Fruit fly (Drosophila melanogaster) whole organism, embryonic: ENCODE results near the gene CG31038.
A peak's percentile ranks its signal among the peaks of the same experiment; 100 is the strongest.

Experiments
- Aef1 ChIP-seq: fragments of 200-800 bp; sonication (Bioruptor generic); IDR thresholded peaks from 3 replicates; pipeline ENCODE4 v1.3.6; 2022; ENCODE audit warnings: missing biosample characterization, missing genetic modification characterization
- Atf-2 ChIP-seq: fragments of 200-800 bp; sonication (Bioruptor generic); optimal IDR thresholded peaks from 2 replicates; lab custom pipeline; 2016; ENCODE audit warnings: missing biosample characterization, missing genetic modification characterization
- CG10267 ChIP-seq: fragments of 200-800 bp; sonication (Bioruptor generic); optimal IDR thresholded peaks from 2 replicates; lab custom pipeline; 2018; ENCODE audit warnings: missing biosample characterization, mild to moderate bottlenecking, missing genetic modification characterization, moderate library complexity
- CG10462 ChIP-seq: fragments of 200-800 bp; sonication (Bioruptor generic); optimal IDR thresholded peaks from 2 replicates; lab custom pipeline; 2016; ENCODE audit warnings: missing biosample characterization, missing genetic modification characterization
- CG12155 ChIP-seq: fragments of 200-800 bp; sonication (Bioruptor generic); optimal IDR thresholded peaks from 3 replicates; lab custom pipeline; 2016; ENCODE audit warnings: missing biosample characterization, missing genetic modification characterization
- CG12769 ChIP-seq: fragments of 200-800 bp; sonication (Bioruptor generic); optimal IDR thresholded peaks from 2 replicates; lab custom pipeline; 2019; ENCODE audit warnings: missing biosample characterization, mild to moderate bottlenecking, missing genetic modification characterization, moderate library complexity
- CG15601 ChIP-seq: fragments of 200-800 bp; sonication (Bioruptor generic); optimal IDR thresholded peaks from 3 replicates; lab custom pipeline; 2019; ENCODE audit warnings: missing biosample characterization, mild to moderate bottlenecking, missing genetic modification characterization, moderate library complexity
- CG1647 ChIP-seq: fragments of 200-800 bp; sonication (Bioruptor generic); optimal IDR thresholded peaks from 3 replicates; lab custom pipeline; 2016; ENCODE audit warnings: missing biosample characterization, missing genetic modification characterization
- CG17829 ChIP-seq: fragments of 200-800 bp; optimal IDR thresholded peaks from 2 replicates; lab custom pipeline; 2019; ENCODE audit warnings: missing biosample characterization, mild to moderate bottlenecking, missing genetic modification characterization, moderate library complexity
- CG18011 ChIP-seq: fragments of 200-800 bp; sonication (Bioruptor generic); optimal IDR thresholded peaks from 2 replicates; lab custom pipeline; 2017; ENCODE audit warnings: missing biosample characterization, missing genetic modification characterization, mild to moderate bottlenecking, moderate library complexity, missing genotype
- CG18764 ChIP-seq: fragments of 200-800 bp; sonication (Bioruptor generic); optimal IDR thresholded peaks from 3 replicates; lab custom pipeline; 2016; ENCODE audit warnings: missing biosample characterization, missing genetic modification characterization
- CG3281 ChIP-seq: fragments of 200-800 bp; sonication (Bioruptor generic); optimal IDR thresholded peaks from 3 replicates; lab custom pipeline; 2017; ENCODE audit warnings: missing biosample characterization, mild to moderate bottlenecking, missing genetic modification characterization
- CG33557 ChIP-seq: fragments of 200-800 bp; sonication (Bioruptor generic); optimal IDR thresholded peaks from 2 replicates; lab custom pipeline; 2019; ENCODE audit warnings: missing biosample characterization, mild to moderate bottlenecking, missing genetic modification characterization, moderate library complexity
- CG4282 ChIP-seq: fragments of 200-800 bp; sonication (Bioruptor generic); optimal IDR thresholded peaks from 2 replicates; lab custom pipeline; 2016; ENCODE audit warnings: missing biosample characterization, missing genetic modification characterization
- CG4617 ChIP-seq: fragments of 200-800 bp; sonication (Bioruptor generic); optimal IDR thresholded peaks from 3 replicates; lab custom pipeline; 2016; ENCODE audit warnings: missing biosample characterization, missing genetic modification characterization, borderline replicate concordance
- CG4730 ChIP-seq: fragments of 200-800 bp; sonication (Bioruptor generic); IDR thresholded peaks from 2 replicates; pipeline ENCODE4 v1.3.6; 2022; ENCODE audit warnings: missing biosample characterization, missing genetic modification characterization
- CG9797 ChIP-seq: fragments of 200-800 bp; sonication (Bioruptor generic); optimal IDR thresholded peaks from 3 replicates; lab custom pipeline; 2018; ENCODE audit warnings: missing biosample characterization, mild to moderate bottlenecking, missing genetic modification characterization
- Camta ChIP-seq: fragments of 200-800 bp; sonication (Bioruptor generic); optimal IDR thresholded peaks from 2 replicates; lab custom pipeline; 2016; ENCODE audit warnings: missing biosample characterization, missing genetic modification characterization
- Drgx ChIP-seq: fragments of 200-800 bp; sonication (Bioruptor generic); IDR thresholded peaks from 2 replicates; pipeline ENCODE4 v1.3.6; 2022; ENCODE audit warnings: missing biosample characterization, missing genetic modification characterization
- Fer2 ChIP-seq: fragments of 200-800 bp; sonication (Bioruptor generic); optimal IDR thresholded peaks from 2 replicates; lab custom pipeline; 2018; ENCODE audit warnings: missing biosample characterization, mild to moderate bottlenecking, missing genetic modification characterization, moderate library complexity
- Gsc ChIP-seq: fragments of 200-800 bp; sonication (Bioruptor generic); IDR thresholded peaks from 2 replicates; pipeline ENCODE4 v1.3.6; 2022; ENCODE audit warnings: missing biosample characterization, missing genetic modification characterization
- H15 ChIP-seq: fragments of 200-800 bp; sonication (Bioruptor generic); IDR thresholded peaks from 3 replicates; pipeline ENCODE4 v1.3.6; 2022; ENCODE audit warnings: missing biosample characterization, missing genetic modification characterization
- HLH3B ChIP-seq: fragments of 200-800 bp; sonication (Bioruptor generic); IDR thresholded peaks from 2 replicates; pipeline ENCODE4 v1.3.6; 2022; ENCODE audit warnings: missing biosample characterization, missing genetic modification characterization
- Hey ChIP-seq: fragments of 200-800 bp; sonication (Bioruptor generic); optimal IDR thresholded peaks from 3 replicates; lab custom pipeline; 2018; ENCODE audit warnings: missing biosample characterization, mild to moderate bottlenecking, missing genetic modification characterization
- Lpt ChIP-seq: fragments of >200 bp; optimal IDR thresholded peaks from 2 replicates; lab custom pipeline; 2018; ENCODE audit warnings: missing biosample characterization, missing genetic modification characterization
- NC2α ChIP-seq: fragments of 200-800 bp; sonication (Bioruptor generic); optimal IDR thresholded peaks from 2 replicates; lab custom pipeline; 2016; ENCODE audit warnings: missing biosample characterization, missing genetic modification characterization
- Neu2 ChIP-seq: fragments of 200-800 bp; sonication (Bioruptor generic); optimal IDR thresholded peaks from 3 replicates; lab custom pipeline; 2016; ENCODE audit warnings: missing biosample characterization, missing genetic modification characterization, borderline replicate concordance
- Nf-YB ChIP-seq: fragments of 200-800 bp; sonication (Bioruptor generic); optimal IDR thresholded peaks from 3 replicates; lab custom pipeline; 2019; ENCODE audit warnings: missing biosample characterization, mild to moderate bottlenecking, missing genetic modification characterization, moderate library complexity
- Nf-YC ChIP-seq: fragments of 200-800 bp; optimal IDR thresholded peaks from 3 replicates; lab custom pipeline; 2019; ENCODE audit warnings: missing biosample characterization, mild to moderate bottlenecking, missing genetic modification characterization, moderate library complexity
- Opbp ChIP-seq: fragments of 200-800 bp; sonication (Bioruptor generic); IDR thresholded peaks from 3 replicates; pipeline ENCODE4 v1.3.6; 2022; ENCODE audit warnings: missing biosample characterization, missing genetic modification characterization; ENCODE audit not compliant: partially characterized antibody
- Ravus ChIP-seq: fragments of 200-800 bp; sonication (Bioruptor generic); IDR thresholded peaks from 2 replicates; pipeline ENCODE4 v1.3.6; 2022; ENCODE audit warnings: missing biosample characterization, missing genetic modification characterization
- Xbp1 ChIP-seq: fragments of 200-800 bp; sonication (Bioruptor generic); optimal IDR thresholded peaks from 3 replicates; lab custom pipeline; 2016; ENCODE audit warnings: missing biosample characterization, mild to moderate bottlenecking, missing genetic modification characterization
- ap ChIP-seq: fragments of 200-800 bp; sonication (Bioruptor generic); IDR thresholded peaks from 2 replicates; pipeline ENCODE4 v1.3.6; 2022; ENCODE audit warnings: missing biosample characterization, missing genetic modification characterization
- ara ChIP-seq: fragments of 200-800 bp; sonication (Bioruptor generic); IDR thresholded peaks from 2 replicates; pipeline ENCODE4 v1.3.6; 2022; ENCODE audit warnings: missing biosample characterization, missing genetic modification characterization
- ash1 ChIP-seq: fragments of 200-800 bp; sonication (Bioruptor generic); optimal IDR thresholded peaks from 2 replicates; lab custom pipeline; 2018; ENCODE audit warnings: missing biosample characterization, mild to moderate bottlenecking, missing genetic modification characterization
- bbx ChIP-seq: fragments of 200-800 bp; sonication (Bioruptor generic); IDR thresholded peaks from 2 replicates; pipeline ENCODE4 v1.3.6; 2022; ENCODE audit warnings: missing biosample characterization, missing genetic modification characterization; ENCODE audit not compliant: partially characterized antibody
- croc ChIP-seq: fragments of 200-800 bp; sonication (Bioruptor generic); conservative IDR thresholded peaks from 3 replicates; pipeline ENCODE4 v1.3.6; 2022; ENCODE audit warnings: missing biosample characterization, missing genetic modification characterization
- dati ChIP-seq: fragments of 200-800 bp; sonication (Bioruptor generic); IDR thresholded peaks from 2 replicates; pipeline ENCODE4 v1.3.6; 2022; ENCODE audit warnings: missing biosample characterization, missing genetic modification characterization
- ken ChIP-seq: fragments of 200-800 bp; sonication (Bioruptor generic); IDR thresholded peaks from 3 replicates; pipeline ENCODE4 v1.3.6; 2022; ENCODE audit warnings: missing biosample characterization, missing genetic modification characterization
- klu ChIP-seq: fragments of 200-800 bp; sonication (Bioruptor generic); IDR thresholded peaks from 2 replicates; pipeline ENCODE4 v1.3.6; 2022; ENCODE audit warnings: missing biosample characterization, missing genetic modification characterization
- knrl ChIP-seq: fragments of 200-800 bp; sonication (Bioruptor generic); IDR thresholded peaks from 3 replicates; pipeline ENCODE4 v1.3.6; 2022; ENCODE audit warnings: missing biosample characterization, missing genetic modification characterization; ENCODE audit not compliant: partially characterized antibody
- lilli ChIP-seq: fragments of 200-800 bp; sonication (Bioruptor generic); optimal IDR thresholded peaks from 3 replicates; lab custom pipeline; 2016; ENCODE audit warnings: missing biosample characterization, missing genetic modification characterization
- nerfin-2 ChIP-seq: fragments of 200-800 bp; sonication (Bioruptor generic); IDR thresholded peaks from 2 replicates; pipeline ENCODE4 v1.3.6; 2022; ENCODE audit warnings: missing biosample characterization, missing genetic modification characterization; ENCODE audit not compliant: partially characterized antibody
- odd ChIP-seq: fragments of 200-800 bp; sonication (Bioruptor generic); optimal IDR thresholded peaks from 2 replicates; lab custom pipeline; 2017; ENCODE audit warnings: missing biosample characterization, mild to moderate bottlenecking, missing genetic modification characterization
- pum ChIP-seq: fragments of 200-800 bp; sonication (Bioruptor generic); optimal IDR thresholded peaks from 2 replicates; lab custom pipeline; 2016; ENCODE audit warnings: missing biosample characterization, missing genetic modification characterization
- ro ChIP-seq: fragments of 200-800 bp; sonication (Bioruptor generic); IDR thresholded peaks from 2 replicates; pipeline ENCODE4 v1.3.6; 2022; ENCODE audit warnings: missing biosample characterization, missing genetic modification characterization
- tna ChIP-seq: fragments of 200-800 bp; sonication (Bioruptor generic); IDR thresholded peaks from 2 replicates; pipeline ENCODE4 v1.3.6; 2022; ENCODE audit warnings: missing biosample characterization, missing genetic modification characterization; ENCODE audit not compliant: partially characterized antibody
- vvl ChIP-seq: fragments of 200-800 bp; sonication (Bioruptor generic); IDR thresholded peaks from 2 replicates; pipeline ENCODE4 v1.3.6; 2022; ENCODE audit warnings: missing biosample characterization, missing genetic modification characterization
- wor ChIP-seq: fragments of 200-800 bp; sonication (Bioruptor generic); IDR thresholded peaks from 2 replicates; pipeline ENCODE4 v1.3.6; 2022; ENCODE audit warnings: missing biosample characterization, missing genetic modification characterization

The CG31038 gene

DNA sequence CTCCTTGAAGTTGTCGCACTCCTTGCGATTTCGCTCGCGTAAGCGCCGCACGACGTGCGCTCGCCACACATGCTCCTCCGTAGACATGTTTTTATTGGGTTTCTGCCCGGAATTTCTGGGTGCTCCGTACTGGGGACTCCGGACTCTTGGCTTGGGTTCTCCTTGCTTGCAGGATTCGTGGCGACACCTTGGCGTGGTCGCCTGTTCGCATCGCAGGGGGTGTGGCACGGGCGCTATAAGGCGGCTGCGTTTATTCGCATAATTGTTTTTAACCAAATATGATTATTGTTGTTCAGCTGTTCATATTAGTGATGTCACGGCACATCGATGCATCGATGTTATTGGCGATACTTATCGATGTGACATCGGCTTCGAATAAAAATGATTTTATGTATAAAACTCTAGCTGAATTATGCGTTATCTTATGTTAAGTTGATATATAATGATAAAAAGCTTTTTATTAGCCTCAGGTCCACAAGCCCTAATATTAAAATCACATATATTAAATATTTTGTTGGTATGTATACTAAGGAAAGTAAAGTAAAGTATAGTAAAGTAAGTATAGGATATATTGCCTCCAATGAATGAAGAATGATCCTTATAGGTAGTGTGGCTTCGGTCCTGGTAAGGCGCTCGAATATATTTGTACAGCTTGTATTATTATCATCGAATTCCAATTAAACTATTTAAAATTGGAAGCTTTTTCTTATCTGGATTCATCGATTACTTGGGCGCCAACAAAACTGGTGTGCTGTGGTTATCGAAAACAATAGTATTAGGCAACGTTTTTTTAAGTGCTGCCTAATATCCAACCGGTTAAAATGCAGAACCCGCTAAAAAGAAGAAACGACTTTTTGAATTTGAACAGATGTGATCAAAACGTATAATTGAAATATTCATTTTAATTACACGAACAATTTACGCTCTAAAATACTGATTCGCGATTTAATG, 41.8 kb upstream of the CG31038 start, which contains the start of gene Atg16 (continued):
- peak; percentile 80 for TF ChIP-seq tna (GFP tag; lab: Robert Waterston, UW)
- TF ChIP-seq CG12769 (tag; lab: Kevin White, UChicago) = no peak
- no peak for TF ChIP-seq Lpt
- TF ChIP-seq croc (GFP tag; lab: Robert Waterston, UW) = no peak
- TF ChIP-seq bbx = peak; percentile 95
- no peak for TF ChIP-seq CG12155
- no peak for TF ChIP-seq wor (GFP tag; lab: Robert Waterston, UW)
- TF ChIP-seq dati = no peak
- no peak for TF ChIP-seq CG3281 (GFP tag; lab: Kevin White, UChicago)
- TF ChIP-seq ash1 (GFP tag; lab: Kevin White, UChicago) = no peak
- no peak for TF ChIP-seq ro
- TF ChIP-seq pum (GFP tag; lab: Kevin White, UChicago) = no peak
- TF ChIP-seq Nf-YB (GFP tag; lab: Kevin White, UChicago) = no peak
- TF ChIP-seq Fer2 (tag; lab: Kevin White, UChicago) = no peak
- TF ChIP-seq lilli = peak; percentile 15
- TF ChIP-seq CG17829 = peak; percentile 6
- no peak for TF ChIP-seq Camta
- no peak for TF ChIP-seq NC2α
- no peak for TF ChIP-seq CG18764 (GFP tag; lab: Kevin White, UChicago)
- TF ChIP-seq Nf-YC (tag; lab: Kevin White, UChicago) = no peak
- no peak for TF ChIP-seq Gsc
- TF ChIP-seq ap (GFP tag; lab: Robert Waterston, UW) = no peak
- no peak for TF ChIP-seq Aef1 (GFP tag; lab: Robert Waterston, UW)
- TF ChIP-seq CG4617 = peak; percentile 39
- TF ChIP-seq CG10267 (tag; lab: Kevin White, UChicago) = peak; percentile 90
- peak; percentile 93 for TF ChIP-seq knrl (GFP tag; lab: Robert Waterston, UW)
- no peak for TF ChIP-seq Atf-2 (GFP tag; lab: Kevin White, UChicago)
- no peak for TF ChIP-seq CG4282 (GFP tag; lab: Kevin White, UChicago)
- TF ChIP-seq CG9797 = no peak
- no peak for TF ChIP-seq CG15601 (tag; lab: Kevin White, UChicago)
- no peak for TF ChIP-seq ara (GFP tag; lab: Robert Waterston, UW)
- no peak for TF ChIP-seq Drgx
- no peak for TF ChIP-seq H15 (GFP tag; lab: Robert Waterston, UW)
- no peak for TF ChIP-seq Ravus
- no peak for TF ChIP-seq CG1647 (GFP tag; lab: Kevin White, UChicago)
- TF ChIP-seq klu (GFP tag; lab: Robert Waterston, UW) = no peak
- no peak for TF ChIP-seq CG4730 (GFP tag; lab: Robert Waterston, UW)
- no peak for TF ChIP-seq Neu2 (GFP tag; lab: Kevin White, UChicago)
- TF ChIP-seq Opbp = peak; percentile 95
- TF ChIP-seq ken (GFP tag; lab: Robert Waterston, UW) = no peak
- TF ChIP-seq vvl (GFP tag; lab: Robert Waterston, UW) = no peak
- no peak for TF ChIP-seq CG18011
- TF ChIP-seq nerfin-2 (GFP tag; lab: Robert Waterston, UW) = peak; percentile 87
- no peak for TF ChIP-seq CG33557 (GFP tag; lab: Kevin White, UChicago)
- no peak for TF ChIP-seq CG10462 (GFP tag; lab: Kevin White, UChicago)
- TF ChIP-seq HLH3B (GFP tag; lab: Robert Waterston, UW) = no peak
- no peak for TF ChIP-seq Xbp1 (GFP tag; lab: Kevin White, UChicago)
- TF ChIP-seq Hey (tag; lab: Kevin White, UChicago) = no peak
- no peak for TF ChIP-seq odd (GFP tag; lab: Kevin White, UChicago)
